Fruit fly (Drosophila melanogaster): Measurements from ENCODE around the gene CG13907.

Gene CG13907

dm6 chr3L:851061-851460, 30.8 kb downstream of the CG13907 start, which contains the start of gene Dci (continued):
- TF ChIP-seq Dref (GFP tag; IDR thresholded peaks at IDR 0.05) (peak; percentile 47), Hr51 (GFP tag; optimal IDR thresholded peaks at IDR 0.05) (peak; percentile 53 to 71), unc-4 (GFP tag; IDR thresholded peaks at IDR 0.05; ENCODE audit: partially characterized antibody) (peak; percentile 82), Dip3 (GFP tag; optimal IDR thresholded peaks at IDR 0.05) (peak; percentile 68), gcm (GFP tag; optimal IDR thresholded peaks at IDR 0.05) (no peak), CG14441 (GFP tag; IDR thresholded peaks at IDR 0.05) (peak; percentile 87), CG17612 (GFP tag; IDR thresholded peaks at IDR 0.05) (no peak), dimm (GFP tag; IDR thresholded peaks at IDR 0.05) (peak; percentile 35; the same call in 1 of the 2 replicates), dysf (GFP tag; IDR thresholded peaks at IDR 0.05) (peak; percentile 59), Dll (GFP tag; IDR thresholded peaks at IDR 0.05; ENCODE audit: partially characterized antibody) (peak; percentile 93), CG10543 (GFP tag; optimal IDR thresholded peaks at IDR 0.05) (no peak), Ets97D (GFP tag; optimal IDR thresholded peaks at IDR 0.05) (peak; percentile 70), CG14050 (GFP tag; IDR thresholded peaks at IDR 0.05) (peak; percentile 53; the same call in 2 of the 3 replicates), Optix (GFP tag; IDR thresholded peaks at IDR 0.05) (peak; percentile 82), pum (GFP tag; optimal IDR thresholded peaks at IDR 0.05) (peak; percentile 57), jumu (GFP tag; optimal IDR thresholded peaks at IDR 0.05) (peak; percentile 72), nerfin-1 (tag; optimal IDR thresholded peaks at IDR 0.05) (no peak), pb (GFP tag; optimal IDR thresholded peaks at IDR 0.05) (no peak), CG9215 (GFP tag; IDR thresholded peaks at IDR 0.05) (peak; percentile 68), Dad (GFP tag; optimal IDR thresholded peaks at IDR 0.05) (peak; percentile 77), CG1603 (tag; optimal IDR thresholded peaks at IDR 0.05) (peak; percentile 82), slou (GFP tag; optimal IDR thresholded peaks at IDR 0.05) (peak; percentile 57), hbn (GFP tag; IDR thresholded peaks at IDR 0.05; ENCODE audit: partially characterized antibody) (peak; percentile 89), CG10267 (tag; optimal IDR thresholded peaks at IDR 0.05) (peak; percentile 73), H15 (GFP tag; IDR thresholded peaks at IDR 0.05) (peak; percentile 52; the same call in 1 of the 3 replicates), Ada2b (GFP tag; IDR thresholded peaks at IDR 0.05) (peak; percentile 84), CG13775 (GFP tag; optimal IDR thresholded peaks at IDR 0.05) (peak; percentile 79), Bgb (GFP tag; IDR thresholded peaks at IDR 0.05; ENCODE audit: partially characterized antibody) (peak; percentile 82), Atf6 (GFP tag; IDR thresholded peaks at IDR 0.05) (peak; percentile 76), NK7.1 (GFP tag; optimal IDR thresholded peaks at IDR 0.05) (no peak), bab2 (GFP tag; optimal IDR thresholded peaks at IDR 0.05) (peak; percentile 78), scrt (GFP tag; optimal IDR thresholded peaks at IDR 0.05) (no peak), eve (GFP tag; optimal IDR thresholded peaks at IDR 0.05) (no peak), CG7745 (tag; optimal IDR thresholded peaks at IDR 0.05) (no peak), CG11247 (GFP tag; IDR thresholded peaks at IDR 0.05) (peak; percentile 75), oc (tag; optimal IDR thresholded peaks at IDR 0.05) (peak; percentile 59), ttk (GFP tag; IDR thresholded peaks at IDR 0.05) (peak; percentile 65), HLH4C (GFP tag; IDR thresholded peaks at IDR 0.05; ENCODE audit: partially characterized antibody) (peak; percentile 81), CG7786 (GFP tag; optimal IDR thresholded peaks at IDR 0.05) (peak; percentile 66), CG14965 (GFP tag; optimal IDR thresholded peaks at IDR 0.05; ENCODE audit: borderline replicate concordance) (no peak), CG1529 (GFP tag; optimal IDR thresholded peaks at IDR 0.05) (peak; percentile 39), HmgZ (tag; optimal IDR thresholded peaks at IDR 0.05) (peak; percentile 77), peb (GFP tag; IDR thresholded peaks at IDR 0.05) (0 out of 2 replicates have a peak, but pooled peaks have one; percentile 34), Pdp1 (GFP tag; optimal IDR thresholded peaks at IDR 0.05) (peak in 1 of 2 experiments; percentile 69), CG14014 (GFP tag; IDR thresholded peaks at IDR 0.05) (peak; percentile 84), Opbp (GFP tag; IDR thresholded peaks at IDR 0.05; ENCODE audit: partially characterized antibody) (peak; percentile 75; the same call in 2 of the 3 replicates), BtbVII (GFP tag; optimal IDR thresholded peaks at IDR 0.05) (no peak), CG12236 (GFP tag; optimal IDR thresholded peaks at IDR 0.05) (no peak), Xbp1 (GFP tag; optimal IDR thresholded peaks at IDR 0.05) (peak; percentile 87), Abd-B (GFP tag; optimal IDR thresholded peaks at IDR 0.05) (peak; percentile 86)
